Fruit fly (Drosophila melanogaster) whole organism, prepupa: ENCODE results near the gene Rcd2.

ENCODE experiments used
- CG16779 ChIP-seq: fragments of 200-800 bp; sonication (Bioruptor generic); optimal IDR thresholded peaks from 3 replicates; lab custom pipeline; 2017; ENCODE audit warnings: missing biosample characterization, mild to moderate bottlenecking, missing genetic modification characterization
- CG6854 ChIP-seq: fragments of 200-800 bp; sonication (Bioruptor generic); optimal IDR thresholded peaks from 2 replicates; lab custom pipeline; 2017; ENCODE audit warnings: missing biosample characterization, mild to moderate bottlenecking, missing genetic modification characterization
- CG7368 ChIP-seq: fragments of 200-800 bp; sonication (Bioruptor generic); optimal IDR thresholded peaks from 3 replicates; lab custom pipeline; 2016; ENCODE audit warnings: missing biosample characterization, missing genetic modification characterization
- Gug ChIP-seq: fragments of 200-800 bp; sonication (Bioruptor generic); IDR thresholded peaks from 2 replicates; pipeline ENCODE4 v1.3.6; 2022; ENCODE audit warnings: missing biosample characterization, missing genetic modification characterization
- OdsH ChIP-seq: fragments of 200-800 bp; sonication (Bioruptor generic); optimal IDR thresholded peaks from 3 replicates; lab custom pipeline; 2016; ENCODE audit warnings: missing biosample characterization, missing genetic modification characterization
- Sox14 ChIP-seq: fragments of 200-800 bp; sonication (Bioruptor generic); optimal IDR thresholded peaks from 3 replicates; lab custom pipeline; 2016; ENCODE audit warnings: missing biosample characterization, missing genetic modification characterization
- achi ChIP-seq: fragments of 200-800 bp; sonication (Bioruptor generic); optimal IDR thresholded peaks from 3 replicates; lab custom pipeline; 2016; ENCODE audit warnings: missing biosample characterization, missing genetic modification characterization
- lz ChIP-seq: fragments of 200-800 bp; sonication (Bioruptor generic); optimal IDR thresholded peaks from 3 replicates; lab custom pipeline; 2016; ENCODE audit warnings: missing biosample characterization, missing genetic modification characterization
- pdm3 ChIP-seq: fragments of 200-800 bp; sonication (Bioruptor generic); optimal IDR thresholded peaks from 3 replicates; lab custom pipeline; 2016; ENCODE audit warnings: missing biosample characterization, missing genetic modification characterization

DNA sequence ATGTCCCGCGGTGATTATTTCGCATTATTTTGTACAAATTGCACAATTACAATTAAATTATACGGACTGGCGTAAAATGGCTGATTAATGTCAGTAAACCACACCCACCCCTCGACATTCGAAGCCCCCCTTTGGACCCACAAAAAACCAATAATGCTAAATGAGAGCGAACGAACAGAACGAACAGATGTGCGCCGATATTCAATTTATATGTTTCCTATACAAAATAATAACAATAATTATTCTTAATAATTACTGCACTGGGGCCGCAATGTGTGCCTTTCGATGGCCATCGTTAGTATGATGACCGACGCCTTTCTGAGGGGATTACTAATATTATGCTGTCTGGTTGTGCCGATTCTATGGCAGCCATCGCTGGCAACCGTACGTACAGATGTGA is 6.8 kb downstream of the Rcd2 start, which contains the start of gene CG13250:
- TF ChIP-seq CG16779 (tag; lab: Kevin White, UChicago) = no peak
- no peak for TF ChIP-seq achi (GFP tag; lab: Kevin White, UChicago)
- TF ChIP-seq CG6854 (GFP tag; lab: Kevin White, UChicago) = no peak
- TF ChIP-seq OdsH = no peak
- TF ChIP-seq Sox14 = no peak
- TF ChIP-seq Gug (GFP tag; lab: Robert Waterston, UW) = no peak
- TF ChIP-seq pdm3 = no peak
- TF ChIP-seq CG7368 = no peak
- no peak for TF ChIP-seq lz
